Fruit fly (Drosophila melanogaster) S2 (cell line): Measurements from ENCODE around the gene CG15185.

Experiments used
- CG8478 ChIP-seq: fragments of >200 bp; optimal IDR thresholded peaks from 2 replicates; lab custom pipeline; 2018
- CTCF ChIP-seq, 2 experiments: fragments of >200 bp; optimal IDR thresholded peaks; 2 replicates each; lab custom pipeline; 2018

- TF ChIP-seq CG8478 (no peak), CTCF (optimal IDR thresholded peaks at IDR 0.05; lab: Kevin White, UChicago) (no peak)
Measured at dm6 chr3R:6527208-6527607, at the start of gene CG15185.
